Worm (Caenorhabditis elegans): Measurements from ENCODE around the gene ZK1290.10.

DNA sequence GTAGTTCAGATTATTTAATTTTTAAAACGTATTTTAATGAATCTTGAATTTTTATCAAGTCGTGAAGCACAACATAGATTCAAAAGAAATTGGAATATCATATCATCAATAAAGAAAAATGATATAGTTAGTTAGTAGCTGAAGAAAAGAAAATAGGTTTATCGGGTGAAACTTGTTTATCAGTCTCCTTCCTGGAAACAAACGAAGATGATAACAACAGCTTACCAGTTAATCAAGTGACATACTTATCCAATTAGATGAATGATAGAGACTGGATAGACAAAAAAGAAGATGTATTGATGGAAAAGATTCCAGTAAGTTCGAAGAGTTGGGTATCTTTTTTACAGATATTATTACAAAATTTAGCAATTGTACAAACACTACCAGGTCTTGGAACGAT is 10.8 kb downstream of the ZK1290.10 start:
- TF ChIP-seq hmbx-1 (tag; optimal IDR thresholded peaks at IDR 0.05) (no peak), F13C5.2 (tag; optimal IDR thresholded peaks at IDR 0.05) (no peak), hmg-4 (GFP tag; optimal IDR thresholded peaks at IDR 0.05) (no peak), tbx-37 (GFP tag; conservative IDR thresholded peaks at IDR 0.05) (no peak), pes-1 (GFP tag; IDR thresholded peaks at IDR 0.05) (no peak), tra-4 (tag; optimal IDR thresholded peaks at IDR 0.05) (no peak), B0310.2 (tag; optimal IDR thresholded peaks at IDR 0.05) (no peak), ceh-13 (GFP tag; optimal IDR thresholded peaks at IDR 0.05) (no peak)
